Worm (Caenorhabditis elegans): ENCODE measurements around the gene D1086.21.

D1086.21 gene

ce11 chrV:14064422-14064821, at the start of gene D1086.21:
D1086.21 (plus strand) TSS chrV:14064722.
- TF ChIP-seq ceh-90 (tag; optimal IDR thresholded peaks at IDR 0.05) (no peak), aly-2 (tag; optimal IDR thresholded peaks at IDR 0.05) (no peak), nhr-71 (tag; optimal IDR thresholded peaks at IDR 0.05) (no peak), F16B12.6 (tag; optimal IDR thresholded peaks at IDR 0.05) (no peak), nhr-85 (tag) (no peak), nhr-77 (tag; optimal IDR thresholded peaks at IDR 0.05) (no peak)

ce11 chrV:14017476-14017875, 47.0 kb upstream of the D1086.21 start, which contains the start of gene srh-308:
srh-308 (minus strand) TSS chrV:14017576.
- TF ChIP-seq nhr-19 (GFP tag; conservative IDR thresholded peaks at IDR 0.05) (no peak), hpl-2 (GFP tag; optimal IDR thresholded peaks at IDR 0.05) (no peak), aly-2 (tag; optimal IDR thresholded peaks at IDR 0.05) (no peak), unc-62 (GFP tag; optimal IDR thresholded peaks at IDR 0.05) (no peak)

- TF ChIP-seq elt-2 (tag; optimal IDR thresholded peaks at IDR 0.05) (peak; percentile 61), unc-86 (tag; optimal IDR thresholded peaks at IDR 0.05) (no peak), ceh-88 (GFP tag; IDR thresholded peaks at IDR 0.05) (no peak), efl-1 (optimal IDR thresholded peaks at IDR 0.05) (no peak), efl-1 (GFP tag; optimal IDR thresholded peaks at IDR 0.05 in 1 of 2) (peak in 1 of 2 experiments; percentile 68)
Observed at ce11 chrV:14018640-14019039, 45.9 kb upstream of the D1086.21 start, which contains the start of the genes mtl-2 and T08G5.1. mtl-2 (minus strand) TSS chrV:14018673. T08G5.1 (plus strand) TSS chrV:14018766.

ce11 chrV:14023074-14023473, 41.4 kb upstream of the D1086.21 start, which contains the start of gene T08G5.15:
T08G5.15 (minus strand) TSS chrV:14023174.
- TF ChIP-seq ceh-90 (tag; optimal IDR thresholded peaks at IDR 0.05), result no peak
- no peak for TF ChIP-seq skn-1 (tag; optimal IDR thresholded peaks at IDR 0.05)
- no peak for TF ChIP-seq snu-23 (GFP tag; optimal IDR thresholded peaks at IDR 0.05)
- no peak for TF ChIP-seq ceh-82 (tag; optimal IDR thresholded peaks at IDR 0.05)
- peak; percentile 21 for TF ChIP-seq sox-4 (tag; optimal IDR thresholded peaks at IDR 0.05)
- no peak for TF ChIP-seq fkh-10 (GFP tag; optimal IDR thresholded peaks at IDR 0.05)

- TF ChIP-seq ceh-90 (tag; optimal IDR thresholded peaks at IDR 0.05), result no peak
Observed at ce11 chrV:14026194-14026593, 38.3 kb upstream of the D1086.21 start, which contains the start of gene T08G5.2. T08G5.2 (minus strand) TSS chrV:14026294.

- no peak for TF ChIP-seq elt-2 (tag; optimal IDR thresholded peaks at IDR 0.05)
- TF ChIP-seq nhr-237 (tag; optimal IDR thresholded peaks at IDR 0.05), result no peak
Observed at ce11 chrV:14027384-14027783, 37.1 kb upstream of the D1086.21 start, which contains the start of gene T08G5.3. T08G5.3 (minus strand) TSS chrV:14027484.

- TF ChIP-seq fkh-10 (GFP tag; optimal IDR thresholded peaks at IDR 0.05) (no peak), lin-13 (GFP tag; optimal IDR thresholded peaks at IDR 0.05) (no peak), egl-13 (tag; optimal IDR thresholded peaks at IDR 0.05) (no peak), snu-23 (GFP tag; optimal IDR thresholded peaks at IDR 0.05) (peak; percentile 59), jun-1 (tag; optimal IDR thresholded peaks at IDR 0.05) (no peak), snpc-4 (tag; optimal IDR thresholded peaks at IDR 0.05) (peak; percentile 97), vab-15 (tag; optimal IDR thresholded peaks at IDR 0.05) (no peak), F16B12.6 (tag; optimal IDR thresholded peaks at IDR 0.05) (no peak), sup-37 (GFP tag; optimal IDR thresholded peaks at IDR 0.05) (peak; percentile 9), lsy-2 (tag; optimal IDR thresholded peaks at IDR 0.05) (no peak), efl-3 (GFP tag; optimal IDR thresholded peaks at IDR 0.05) (no peak), nhr-20 (tag; optimal IDR thresholded peaks at IDR 0.05) (peak; percentile 69), zag-1 (tag; optimal IDR thresholded peaks at IDR 0.05) (no peak), lin-35 (GFP tag; optimal IDR thresholded peaks at IDR 0.05) (peak in 1 of 2 experiments; percentile 36), fkh-4 (tag; optimal IDR thresholded peaks at IDR 0.05; ENCODE audit: borderline replicate concordance) (no peak), unc-62 (GFP tag; optimal IDR thresholded peaks at IDR 0.05) (no peak), tlp-1 (tag; optimal IDR thresholded peaks at IDR 0.05) (no peak), lin-15B (tag; optimal IDR thresholded peaks at IDR 0.05) (no peak), C04F5.9 (tag; optimal IDR thresholded peaks at IDR 0.05) (no peak), nhr-85 (tag) (peak; percentile 86), unc-130 (tag; optimal IDR thresholded peaks at IDR 0.05) (no peak), ceh-82 (tag; optimal IDR thresholded peaks at IDR 0.05) (no peak), nhr-77 (tag; optimal IDR thresholded peaks at IDR 0.05) (no peak), zip-4 (GFP tag; optimal IDR thresholded peaks at IDR 0.05) (peak; percentile 33), nhr-76 (tag; optimal IDR thresholded peaks at IDR 0.05) (no peak), C16A3.4 (tag; optimal IDR thresholded peaks at IDR 0.05) (no peak), nhr-90 (tag; optimal IDR thresholded peaks at IDR 0.05; ENCODE audit: poor library complexity) (peak; percentile 87)
Observed at ce11 chrV:14028256-14028743, 36.2 kb upstream of the D1086.21 start.
